Fruit fly (Drosophila melanogaster) whole organism, embryonic: ENCODE data around the gene CG34305.

ENCODE experiments used
- Atf-2 ChIP-seq: fragments of 200-800 bp; sonication (Bioruptor generic); optimal IDR thresholded peaks from 2 replicates; lab custom pipeline; 2016; ENCODE audit warnings: missing biosample characterization, missing genetic modification characterization
- Atf3 ChIP-seq: fragments of 200-800 bp; sonication (Bioruptor generic); optimal IDR thresholded peaks from 3 replicates; lab custom pipeline; 2016; ENCODE audit warnings: missing biosample characterization, missing genetic modification characterization
- B-H1 ChIP-seq: fragments of 200-800 bp; sonication (Bioruptor generic); IDR thresholded peaks from 3 replicates; pipeline ENCODE4 v1.3.6; 2022; ENCODE audit warnings: missing biosample characterization, missing genetic modification characterization
- CG10147 ChIP-seq: fragments of 200-800 bp; sonication (Bioruptor generic); optimal IDR thresholded peaks from 2 replicates; lab custom pipeline; 2019; ENCODE audit warnings: missing biosample characterization, mild to moderate bottlenecking, missing genetic modification characterization, moderate library complexity
- CG10274 ChIP-seq: fragments of 200-800 bp; sonication (Bioruptor generic); optimal IDR thresholded peaks from 3 replicates; lab custom pipeline; 2017; ENCODE audit warnings: missing biosample characterization, mild to moderate bottlenecking, missing genetic modification characterization
- CG10321 ChIP-seq: fragments of 200-800 bp; sonication (Bioruptor generic); IDR thresholded peaks from 2 replicates; pipeline ENCODE4 v1.3.6; 2022; ENCODE audit warnings: missing biosample characterization, missing genetic modification characterization
- CG11560 ChIP-seq: fragments of 200-800 bp; sonication (Bioruptor generic); IDR thresholded peaks from 3 replicates; pipeline ENCODE4 v1.3.6; 2022; ENCODE audit warnings: missing biosample characterization, missing genetic modification characterization
- CG11696 ChIP-seq: fragments of 200-800 bp; sonication (Bioruptor generic); IDR thresholded peaks from 2 replicates; pipeline ENCODE4 v1.3.6; 2022; ENCODE audit warnings: missing biosample characterization, missing genetic modification characterization
- CG12659 ChIP-seq: fragments of 200-800 bp; sonication (Bioruptor generic); optimal IDR thresholded peaks from 3 replicates; lab custom pipeline; 2017; ENCODE audit warnings: mild to moderate bottlenecking, missing biosample characterization, missing genetic modification reagents, missing genetic modification characterization
- CG1647 ChIP-seq: fragments of 200-800 bp; sonication (Bioruptor generic); optimal IDR thresholded peaks from 3 replicates; lab custom pipeline; 2016; ENCODE audit warnings: missing biosample characterization, missing genetic modification characterization
- CG16863 ChIP-seq: fragments of 200-800 bp; sonication (Bioruptor generic); optimal IDR thresholded peaks from 3 replicates; lab custom pipeline; 2016; ENCODE audit warnings: missing biosample characterization, missing genetic modification characterization
- CG17186 ChIP-seq: fragments of 200-800 bp; sonication (Bioruptor generic); optimal IDR thresholded peaks from 3 replicates; lab custom pipeline; 2017; ENCODE audit warnings: missing biosample characterization, missing genetic modification reagents, missing genetic modification characterization
- CG18599 ChIP-seq: fragments of 200-800 bp; sonication (Bioruptor generic); optimal IDR thresholded peaks from 3 replicates; lab custom pipeline; 2017; ENCODE audit warnings: missing biosample characterization, missing genetic modification characterization, mild to moderate bottlenecking, moderate library complexity, missing genetic modification reagents
- CG2129 ChIP-seq: fragments of 200-800 bp; sonication (Bioruptor generic); IDR thresholded peaks from 2 replicates; pipeline ENCODE4 v1.3.6; 2022; ENCODE audit warnings: missing biosample characterization, missing genetic modification characterization; ENCODE audit not compliant: partially characterized antibody
- CG31365 ChIP-seq: fragments of 200-800 bp; sonication (Bioruptor generic); optimal IDR thresholded peaks from 2 replicates; lab custom pipeline; 2018; ENCODE audit warnings: missing biosample characterization, mild to moderate bottlenecking, missing genetic modification characterization
- CG33213 ChIP-seq: fragments of 200-800 bp; sonication (Bioruptor generic); optimal IDR thresholded peaks from 3 replicates; lab custom pipeline; 2016; ENCODE audit warnings: missing biosample characterization, missing genetic modification characterization
- CG3995 ChIP-seq: fragments of 200-800 bp; sonication (Bioruptor generic); optimal IDR thresholded peaks from 3 replicates; lab custom pipeline; 2016; ENCODE audit warnings: missing biosample characterization, missing genetic modification characterization
- CG4328 ChIP-seq: fragments of 200-800 bp; sonication (Bioruptor generic); optimal IDR thresholded peaks from 3 replicates; lab custom pipeline; 2017; ENCODE audit warnings: missing biosample characterization, missing genetic modification reagents, missing genetic modification characterization
- CG6254 ChIP-seq: fragments of 200-800 bp; sonication (Bioruptor generic); optimal IDR thresholded peaks from 3 replicates; lab custom pipeline; 2017; ENCODE audit warnings: mild to moderate bottlenecking, missing biosample characterization, missing genetic modification reagents, missing genetic modification characterization
- E2f2 ChIP-seq: fragments of 200-800 bp; sonication (Bioruptor generic); IDR thresholded peaks from 2 replicates; pipeline ENCODE4 v1.3.6; 2022; ENCODE audit warnings: missing biosample characterization, missing genetic modification characterization
- HmgZ ChIP-seq: fragments of 200-800 bp; sonication (Bioruptor generic); optimal IDR thresholded peaks from 2 replicates; lab custom pipeline; 2018; ENCODE audit warnings: missing biosample characterization, mild to moderate bottlenecking, missing genetic modification characterization
- Hr3 ChIP-seq: fragments of 200-800 bp; sonication (Bioruptor generic); optimal IDR thresholded peaks from 3 replicates; lab custom pipeline; 2016; ENCODE audit warnings: missing biosample characterization, missing genetic modification characterization
- NK7.1 ChIP-seq: fragments of 200-800 bp; sonication (Bioruptor generic); optimal IDR thresholded peaks from 3 replicates; lab custom pipeline; 2016; ENCODE audit warnings: missing biosample characterization, missing genetic modification characterization
- Rfx ChIP-seq: fragments of 200-800 bp; sonication (Bioruptor generic); IDR thresholded peaks from 2 replicates; pipeline ENCODE4 v1.3.6; 2022; ENCODE audit warnings: missing biosample characterization, missing genetic modification characterization
- Scr ChIP-seq: fragments of 200-800 bp; sonication (Bioruptor generic); IDR thresholded peaks from 2 replicates; pipeline ENCODE4 v1.3.6; 2022; ENCODE audit warnings: missing biosample characterization, missing genetic modification characterization; ENCODE audit not compliant: partially characterized antibody
- Sin3A ChIP-seq: fragments of >200 bp; optimal IDR thresholded peaks from 2 replicates; lab custom pipeline; 2018
- Spps ChIP-seq: fragments of 200-800 bp; sonication (Bioruptor generic); optimal IDR thresholded peaks from 2 replicates; lab custom pipeline; 2018; ENCODE audit warnings: missing biosample characterization, mild to moderate bottlenecking, missing genetic modification characterization
- Ssrp ChIP-seq: fragments of 200-800 bp; sonication (Bioruptor generic); optimal IDR thresholded peaks from 2 replicates; lab custom pipeline; 2018; ENCODE audit warnings: missing biosample characterization, mild to moderate bottlenecking, missing genetic modification characterization, moderate library complexity
- Usf ChIP-seq: fragments of 200-800 bp; sonication (Bioruptor generic); optimal IDR thresholded peaks from 2 replicates; lab custom pipeline; 2017; ENCODE audit warnings: missing genotype, missing biosample characterization, missing genetic modification characterization
- Xbp1 ChIP-seq: fragments of 200-800 bp; sonication (Bioruptor generic); optimal IDR thresholded peaks from 3 replicates; lab custom pipeline; 2016; ENCODE audit warnings: missing biosample characterization, mild to moderate bottlenecking, missing genetic modification characterization
- ato ChIP-seq: fragments of 200-800 bp; sonication (Bioruptor generic); IDR thresholded peaks from 2 replicates; pipeline ENCODE4 v1.3.6; 2022; ENCODE audit warnings: missing biosample characterization, missing genetic modification characterization; ENCODE audit not compliant: partially characterized antibody
- bcd ChIP-seq: fragments of 200-800 bp; sonication (Bioruptor generic); optimal IDR thresholded peaks from 2 replicates; lab custom pipeline; 2017; ENCODE audit warnings: missing biosample characterization, mild to moderate bottlenecking, missing genetic modification characterization
- crp ChIP-seq, 2 experiments: fragments of 200-800 bp; sonication (Bioruptor generic); optimal IDR thresholded peaks; 2 replicates in 1 of 2; 3 replicates in 1 of 2; lab custom pipeline; 2017; ENCODE audit warnings: missing biosample characterization in 2 of 2, missing genetic modification characterization in 2 of 2, mild to moderate bottlenecking in 1 of 2, moderate library complexity in 1 of 2
- cwo ChIP-seq: fragments of 200-800 bp; sonication (Bioruptor generic); optimal IDR thresholded peaks from 3 replicates; lab custom pipeline; 2017; ENCODE audit warnings: missing biosample characterization, missing genetic modification characterization, mild to moderate bottlenecking, moderate library complexity, missing genetic modification reagents
- dan ChIP-seq: fragments of 200-800 bp; sonication (Bioruptor generic); IDR thresholded peaks from 2 replicates; pipeline ENCODE4 v1.3.6; 2022; ENCODE audit warnings: missing biosample characterization, missing genetic modification characterization
- dmrt11E ChIP-seq: fragments of 200-800 bp; sonication (Bioruptor generic); optimal IDR thresholded peaks from 3 replicates; lab custom pipeline; 2018; ENCODE audit warnings: missing biosample characterization, mild to moderate bottlenecking, missing genetic modification characterization, moderate library complexity
- ems ChIP-seq: fragments of 200-800 bp; sonication (Bioruptor generic); optimal IDR thresholded peaks from 3 replicates; lab custom pipeline; 2016; ENCODE audit warnings: missing biosample characterization, missing genetic modification characterization
- fd102C ChIP-seq: fragments of 200-800 bp; sonication (Bioruptor generic); optimal IDR thresholded peaks from 2 replicates; lab custom pipeline; 2018; ENCODE audit warnings: missing biosample characterization, mild to moderate bottlenecking, missing genetic modification characterization, moderate library complexity
- gfzf ChIP-seq: fragments of 200-800 bp; sonication (Bioruptor generic); optimal IDR thresholded peaks from 2 replicates; lab custom pipeline; 2016; ENCODE audit warnings: missing biosample characterization, mild to moderate bottlenecking, missing genetic modification characterization, moderate library complexity
- hb ChIP-seq: fragments of 200-800 bp; sonication (Bioruptor generic); IDR thresholded peaks from 3 replicates; pipeline ENCODE4 v1.3.6; 2022; ENCODE audit warnings: missing biosample characterization, missing genetic modification characterization; ENCODE audit not compliant: partially characterized antibody
- hbn ChIP-seq: fragments of 200-800 bp; sonication (Bioruptor generic); IDR thresholded peaks from 2 replicates; pipeline ENCODE4 v1.3.6; 2022; ENCODE audit warnings: missing biosample characterization, missing genetic modification characterization; ENCODE audit not compliant: partially characterized antibody
- jigr1 ChIP-seq: fragments of 200-800 bp; sonication (Bioruptor generic); IDR thresholded peaks from 3 replicates; pipeline ENCODE4 v1.3.6; 2022; ENCODE audit warnings: missing biosample characterization, missing genetic modification characterization
- kni ChIP-seq: fragments of 200-800 bp; sonication (Bioruptor generic); optimal IDR thresholded peaks from 3 replicates; lab custom pipeline; 2017; ENCODE audit warnings: mild to moderate bottlenecking, missing biosample characterization, missing genetic modification reagents, missing genetic modification characterization
- pnt ChIP-seq: fragments of 200-800 bp; sonication (Bioruptor generic); optimal IDR thresholded peaks from 3 replicates; lab custom pipeline; 2016; ENCODE audit warnings: missing biosample characterization, missing genetic modification characterization
- pum ChIP-seq: fragments of 200-800 bp; sonication (Bioruptor generic); optimal IDR thresholded peaks from 2 replicates; lab custom pipeline; 2016; ENCODE audit warnings: missing biosample characterization, missing genetic modification characterization
- pzg ChIP-seq: fragments of 200-800 bp; sonication (Bioruptor generic); optimal IDR thresholded peaks from 3 replicates; lab custom pipeline; 2018; ENCODE audit warnings: missing biosample characterization, mild to moderate bottlenecking, missing genetic modification characterization, moderate library complexity
- sima ChIP-seq: fragments of 200-800 bp; sonication (Bioruptor generic); optimal IDR thresholded peaks from 2 replicates; lab custom pipeline; 2016; ENCODE audit warnings: missing biosample characterization, missing genetic modification characterization
- tna ChIP-seq: fragments of 200-800 bp; sonication (Bioruptor generic); IDR thresholded peaks from 2 replicates; pipeline ENCODE4 v1.3.6; 2022; ENCODE audit warnings: missing biosample characterization, missing genetic modification characterization; ENCODE audit not compliant: partially characterized antibody
- zf30C ChIP-seq: fragments of 200-800 bp; sonication (Bioruptor generic); optimal IDR thresholded peaks from 3 replicates; lab custom pipeline; 2018; ENCODE audit warnings: missing biosample characterization, mild to moderate bottlenecking, missing genetic modification characterization

Gene CG34305

dm6 chr3R:4229137-4229764, 13.7 kb downstream of the CG34305 start, which contains the start of gene DhpD:
TSS of gene DhpD (minus strand) at chr3R:4229238.
- TF ChIP-seq bcd (GFP tag; lab: Kevin White, UChicago) (peak; percentile 78), pnt (peak; percentile 14), CG10321 (GFP tag; lab: Robert Waterston, UW) (no peak), CG3995 (peak; percentile 94), pzg (peak; percentile 37), CG6254 (peak; percentile 53), hb (peak; percentile 93), CG11560 (tag; lab: Robert Waterston, UW) (peak; percentile 56; the same call in 1 of the 3 replicates), Rfx (peak; percentile 92), CG33213 (GFP tag; lab: Kevin White, UChicago) (peak; percentile 35), Hr3 (GFP tag; lab: Kevin White, UChicago) (peak; percentile 59), CG2129 (no peak), Sin3A (lab: Kevin White, UChicago) (no peak), Scr (GFP tag; lab: Robert Waterston, UW) (peak; percentile 74), ems (GFP tag; lab: Kevin White, UChicago) (peak; percentile 29), hbn (GFP tag; lab: Robert Waterston, UW) (no peak), tna (peak; percentile 95), NK7.1 (GFP tag; lab: Kevin White, UChicago) (no peak), CG12659 (GFP tag; lab: Kevin White, UChicago) (peak; percentile 80), Usf (GFP tag; lab: Kevin White, UChicago) (peak; percentile 62), CG11696 (no peak), CG17186 (GFP tag; lab: Kevin White, UChicago) (no peak), fd102C (GFP tag; lab: Kevin White, UChicago) (no peak), Atf3 (GFP tag; lab: Kevin White, UChicago) (no peak), E2f2 (GFP tag; lab: Robert Waterston, UW) (peak; percentile 72), cwo (GFP tag; lab: Kevin White, UChicago) (peak; percentile 70), CG18599 (GFP tag; lab: Kevin White, UChicago) (peak; percentile 75), CG16863 (GFP tag; lab: Kevin White, UChicago) (no peak), zf30C (no peak), Spps (tag; lab: Kevin White, UChicago) (no peak), crp (GFP tag; optimal IDR thresholded peaks at IDR 0.05; lab: Kevin White, UChicago) (peak in 1 of 2 experiments; percentile 78), B-H1 (GFP tag; lab: Robert Waterston, UW) (peak; percentile 46), gfzf (no peak), CG1647 (GFP tag; lab: Kevin White, UChicago) (peak; percentile 49), HmgZ (tag; lab: Kevin White, UChicago) (peak; percentile 80), jigr1 (GFP tag; lab: Robert Waterston, UW) (0 out of 3 replicates have a peak, but pooled peaks have one; percentile 30), ato (GFP tag; lab: Robert Waterston, UW) (peak; percentile 93), dan (GFP tag; lab: Robert Waterston, UW) (no peak), Ssrp (peak; percentile 45), pum (peak; percentile 36), kni (GFP tag; lab: Kevin White, UChicago) (no peak), Xbp1 (GFP tag; lab: Kevin White, UChicago) (peak; percentile 68), CG31365 (tag; lab: Kevin White, UChicago) (no peak), Atf-2 (no peak), CG4328 (peak; percentile 66), sima (GFP tag; lab: Kevin White, UChicago) (no peak), dmrt11E (tag; lab: Kevin White, UChicago) (no peak), CG10274 (GFP tag; lab: Kevin White, UChicago) (no peak), CG10147 (GFP tag; lab: Kevin White, UChicago) (peak; percentile 99)
